Fruit fly (Drosophila melanogaster): ENCODE data around the gene ImpL2.

ImpL2 gene

dm6 chr3L:4219291-4220228 lies 16.4 kb downstream of the ImpL2 start (continued):
- TF ChIP-seq CG18599 (GFP tag; optimal IDR thresholded peaks at IDR 0.05) (peak; percentile 24), CG34376 (GFP tag; optimal IDR thresholded peaks at IDR 0.05) (peak; percentile 88), Vsx1 (GFP tag; optimal IDR thresholded peaks at IDR 0.05) (peak; percentile 72), Med (GFP tag) (peak; percentile 23), sens-2 (GFP tag; IDR thresholded peaks at IDR 0.05) (0 out of 2 replicates have a peak, but pooled peaks have one; percentile 11), CG12219 (GFP tag; optimal IDR thresholded peaks at IDR 0.05) (peak; percentile 22), MBD-R2 (GFP tag; IDR thresholded peaks at IDR 0.05) (0 out of 2 replicates have a peak, but pooled peaks have one; percentile 11), esg (GFP tag; conservative IDR thresholded peaks at IDR 0.05) (no peak), CG6683 (GFP tag; optimal IDR thresholded peaks at IDR 0.05) (no peak), CG5180 (GFP tag; optimal IDR thresholded peaks at IDR 0.05) (peak; percentile 42), cwo (GFP tag; optimal IDR thresholded peaks at IDR 0.05) (peak; percentile 100), CG2875 (GFP tag; optimal IDR thresholded peaks at IDR 0.05) (peak; percentile 30), Awh (GFP tag; IDR thresholded peaks at IDR 0.05) (peak; percentile 56; the same call in 1 of the 2 replicates), CG14014 (GFP tag; IDR thresholded peaks at IDR 0.05) (no peak), Drgx (GFP tag; IDR thresholded peaks at IDR 0.05) (peak; percentile 28; the same call in 1 of the 2 replicates), toy (GFP tag; IDR thresholded peaks at IDR 0.05) (0 out of 2 replicates have a peak, but pooled peaks have one; percentile 17), sug (tag; optimal IDR thresholded peaks at IDR 0.05) (peak; percentile 96), gcm (GFP tag; optimal IDR thresholded peaks at IDR 0.05) (no peak), CG7963 (GFP tag; IDR thresholded peaks at IDR 0.05; ENCODE audit: partially characterized antibody) (no peak), ara (GFP tag; IDR thresholded peaks at IDR 0.05) (0 out of 2 replicates have a peak, but pooled peaks have one; percentile 24), grn (GFP tag; optimal IDR thresholded peaks at IDR 0.05) (peak; percentile 99), vvl (GFP tag; IDR thresholded peaks at IDR 0.05) (peak; percentile 15; the same call in 1 of the 2 replicates), Asciz (GFP tag; optimal IDR thresholded peaks at IDR 0.05) (peak; percentile 23), Deaf1 (tag; optimal IDR thresholded peaks at IDR 0.05) (peak; percentile 7), org-1 (GFP tag; optimal IDR thresholded peaks at IDR 0.05) (peak; percentile 39), GATAe (GFP tag; conservative IDR thresholded peaks at IDR 0.05) (peak; percentile 65), CG17612 (GFP tag; IDR thresholded peaks at IDR 0.05) (no peak), ap (GFP tag; IDR thresholded peaks at IDR 0.05) (no peak), CG3847 (GFP tag; IDR thresholded peaks at IDR 0.05) (no peak), CG32772 (GFP tag; IDR thresholded peaks at IDR 0.05) (peak; percentile 29; the same call in 1 of the 2 replicates), CG16863 (GFP tag; optimal IDR thresholded peaks at IDR 0.05) (no peak), Pdp1 (GFP tag; optimal IDR thresholded peaks at IDR 0.05) (peak in 1 of 2 experiments; percentile 35), Nf-YB (GFP tag; optimal IDR thresholded peaks at IDR 0.05) (no peak), mirr (GFP tag; optimal IDR thresholded peaks at IDR 0.05) (peak; percentile 84), ftz-f1 (GFP tag; optimal IDR thresholded peaks at IDR 0.05) (peak; percentile 10), CG6654 (GFP tag; optimal IDR thresholded peaks at IDR 0.05) (peak; percentile 96), chinmo (GFP tag; IDR thresholded peaks at IDR 0.05; ENCODE audit: partially characterized antibody) (0 out of 4 replicates have a peak, but pooled peaks have one; percentile 67), vnd (GFP tag; IDR thresholded peaks at IDR 0.05; ENCODE audit: partially characterized antibody) (peak; percentile 67), pros (GFP tag; optimal IDR thresholded peaks at IDR 0.05) (peak; percentile 55), CG3163 (GFP tag; optimal IDR thresholded peaks at IDR 0.05) (no peak), Eip74EF (GFP tag; optimal IDR thresholded peaks at IDR 0.05) (no peak), CG10543 (GFP tag; optimal IDR thresholded peaks at IDR 0.05) (peak; percentile 70), ATbp (GFP tag; optimal IDR thresholded peaks at IDR 0.05) (peak; percentile 14), exex (tag; optimal IDR thresholded peaks at IDR 0.05) (peak; percentile 99), oc (tag; optimal IDR thresholded peaks at IDR 0.05) (peak; percentile 13), ci (GFP tag; IDR thresholded peaks at IDR 0.05) (peak; percentile 37; the same call in 1 of the 3 replicates)

Data from whole organism, embryonic.